Worm (Caenorhabditis elegans) whole organism, L4 larva: ENCODE measurements around the gene T06D8.10.

ENCODE experiments used
- ZK546.5 ChIP-seq, 2 experiments: sonication (generic microtip); optimal IDR thresholded peaks; 2 replicates each; lab custom pipeline; 2017; ENCODE audit warnings: missing biosample characterization in 2 of 2, missing genetic modification characterization in 2 of 2
- nhr-237 ChIP-seq: sonication (generic microtip); optimal IDR thresholded peaks from 2 replicates; lab custom pipeline; 2017; ENCODE audit warnings: missing biosample characterization, missing genetic modification characterization
- nhr-25 ChIP-seq: sonication (generic microtip); optimal IDR thresholded peaks from 2 replicates; lab custom pipeline; 2017; ENCODE audit warnings: missing genetic modification characterization, mild to moderate bottlenecking, missing compliant biosample characterization, antibody characterized with exemption, moderate library complexity, borderline replicate concordance; ENCODE audit not compliant: insufficient read depth
- nhr-41 ChIP-seq: fragments of 200-800 bp; sonication (Bioruptor generic); IDR thresholded peaks from 2 replicates; pipeline ENCODE4 v1.3.6; 2022; ENCODE audit warnings: missing genetic modification reagents, missing genetic modification characterization, missing compliant biosample characterization
- vab-7 ChIP-seq: fragments of 200-800 bp; sonication (Bioruptor generic); IDR thresholded peaks from 2 replicates; pipeline ENCODE4 v1.3.6; 2022; ENCODE audit warnings: missing genetic modification reagents, missing genetic modification characterization, missing compliant biosample characterization

DNA sequence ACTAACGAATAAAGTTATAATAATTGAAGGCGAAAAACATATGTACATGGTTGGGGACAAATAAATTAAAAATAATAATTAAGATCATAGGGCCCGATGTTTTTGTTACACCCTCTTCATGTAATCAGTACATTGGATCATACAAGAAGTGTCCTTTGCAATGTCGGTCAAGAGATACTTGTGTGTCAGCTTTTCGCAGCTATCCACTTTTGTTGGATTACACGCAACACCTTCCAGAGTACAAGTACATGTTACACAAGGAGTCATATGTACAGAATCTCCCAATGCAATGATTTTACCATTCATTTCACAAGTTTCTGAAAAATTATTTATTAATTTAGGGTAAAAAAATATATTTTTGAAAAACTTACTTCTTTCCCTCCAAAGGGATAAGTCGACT, 6.4 kb downstream of the T06D8.10 start:
- no peak for TF ChIP-seq nhr-237
- no peak for TF ChIP-seq ZK546.5 (tag; optimal IDR thresholded peaks at IDR 0.05; lab: Kevin White, UChicago)
- no peak for TF ChIP-seq vab-7 (GFP tag; lab: Robert Waterston, UW)
- no peak for TF ChIP-seq nhr-25
- no peak for TF ChIP-seq nhr-41 (GFP tag; lab: Robert Waterston, UW)
